Fruit fly (Drosophila melanogaster): ENCODE results near the gene CG42654.

CG42654 gene

dm6 chr3L:19905427-19905826 is 48.9 kb downstream of the CG42654 start (continued):
- TF ChIP-seq CG17385 (GFP tag; optimal IDR thresholded peaks at IDR 0.05) (no peak), HmgZ (tag; optimal IDR thresholded peaks at IDR 0.05) (no peak), Hr3 (GFP tag; optimal IDR thresholded peaks at IDR 0.05) (peak; percentile 12), CG17612 (GFP tag; IDR thresholded peaks at IDR 0.05) (no peak), CG15479 (GFP tag; optimal IDR thresholded peaks at IDR 0.05) (no peak), CG2116 (GFP tag; optimal IDR thresholded peaks at IDR 0.05) (no peak), CG1024 (GFP tag; IDR thresholded peaks at IDR 0.05) (no peak), CG8290 (GFP tag; optimal IDR thresholded peaks at IDR 0.05) (no peak), CG8290 (tag; optimal IDR thresholded peaks at IDR 0.05) (no peak), mam (GFP tag; optimal IDR thresholded peaks at IDR 0.05) (no peak), Bteb2 (GFP tag; optimal IDR thresholded peaks at IDR 0.05) (no peak), CG6654 (GFP tag; optimal IDR thresholded peaks at IDR 0.05) (no peak), D (optimal IDR thresholded peaks at IDR 0.05) (no peak), D (GFP tag; optimal IDR thresholded peaks at IDR 0.05) (no peak), CG15269 (tag; optimal IDR thresholded peaks at IDR 0.05) (peak; percentile 7), dm (GFP tag; optimal IDR thresholded peaks at IDR 0.05) (no peak), CG12769 (tag; optimal IDR thresholded peaks at IDR 0.05) (no peak), Ets97D (GFP tag; optimal IDR thresholded peaks at IDR 0.05) (no peak), CG6813 (GFP tag; optimal IDR thresholded peaks at IDR 0.05) (no peak), CG14441 (GFP tag; IDR thresholded peaks at IDR 0.05) (no peak), salm (tag; optimal IDR thresholded peaks at IDR 0.05) (no peak), CG10543 (GFP tag; optimal IDR thresholded peaks at IDR 0.05) (no peak), CG8924 (tag; optimal IDR thresholded peaks at IDR 0.05) (no peak), Hey (tag; optimal IDR thresholded peaks at IDR 0.05) (no peak), CG12659 (GFP tag; optimal IDR thresholded peaks at IDR 0.05) (no peak), HLH4C (GFP tag; IDR thresholded peaks at IDR 0.05; ENCODE audit: partially characterized antibody) (no peak), CG12942 (GFP tag; optimal IDR thresholded peaks at IDR 0.05) (no peak), Deaf1 (tag; optimal IDR thresholded peaks at IDR 0.05) (no peak), sqz (GFP tag; optimal IDR thresholded peaks at IDR 0.05) (no peak), Doc2 (GFP tag; IDR thresholded peaks at IDR 0.05) (no peak), bab2 (GFP tag; optimal IDR thresholded peaks at IDR 0.05) (no peak), hb (GFP tag; IDR thresholded peaks at IDR 0.05; ENCODE audit: partially characterized antibody) (no peak), CG17186 (GFP tag; optimal IDR thresholded peaks at IDR 0.05) (no peak), Ssrp (tag; optimal IDR thresholded peaks at IDR 0.05) (no peak), bigmax (GFP tag; optimal IDR thresholded peaks at IDR 0.05) (no peak), Rx (GFP tag; IDR thresholded peaks at IDR 0.05) (no peak), Dip2 (GFP tag; IDR thresholded peaks at IDR 0.05) (no peak), CG9932 (GFP tag; IDR thresholded peaks at IDR 0.05) (peak; percentile 41), repo (GFP tag; optimal IDR thresholded peaks at IDR 0.05) (no peak), CG11456 (GFP tag; IDR thresholded peaks at IDR 0.05) (no peak), usp (GFP tag; optimal IDR thresholded peaks at IDR 0.05) (no peak), Stat92E (GFP tag; optimal IDR thresholded peaks at IDR 0.05) (no peak), Sry-δ (GFP tag; optimal IDR thresholded peaks at IDR 0.05) (no peak), CG5180 (GFP tag; optimal IDR thresholded peaks at IDR 0.05) (no peak), ssp (GFP tag; IDR thresholded peaks at IDR 0.05) (no peak), CG1529 (GFP tag; optimal IDR thresholded peaks at IDR 0.05) (no peak), gsb (GFP tag; IDR thresholded peaks at IDR 0.05) (no peak), CG31365 (tag; optimal IDR thresholded peaks at IDR 0.05) (no peak), ab (GFP tag; optimal IDR thresholded peaks at IDR 0.05) (no peak), gem (tag; optimal IDR thresholded peaks at IDR 0.05) (peak; percentile 28), fu2 (GFP tag; optimal IDR thresholded peaks at IDR 0.05) (no peak), CG13775 (GFP tag; optimal IDR thresholded peaks at IDR 0.05) (no peak), CG15011 (GFP tag; optimal IDR thresholded peaks at IDR 0.05) (no peak)

Measured in whole organism, embryonic.